Fruit fly (Drosophila melanogaster) whole organism, adult: ENCODE measurements around the gene mRpL40.

Experiments used
- CG1620 ChIP-seq: fragments of 200-800 bp; sonication (Bioruptor generic); optimal IDR thresholded peaks from 2 replicates; lab custom pipeline; 2016; ENCODE audit warnings: missing biosample characterization, missing genetic modification characterization
- CG33017 ChIP-seq: fragments of 200-800 bp; sonication (Bioruptor generic); optimal IDR thresholded peaks from 2 replicates; lab custom pipeline; 2018; ENCODE audit warnings: missing biosample characterization, mild to moderate bottlenecking, missing genetic modification characterization, moderate library complexity
- CG7045 ChIP-seq: fragments of 200-800 bp; sonication (Bioruptor generic); optimal IDR thresholded peaks from 2 replicates; lab custom pipeline; 2017; ENCODE audit warnings: missing biosample characterization, mild to moderate bottlenecking, missing genetic modification characterization
- CG7101 ChIP-seq: fragments of 200-800 bp; sonication (Bioruptor generic); optimal IDR thresholded peaks from 2 replicates; lab custom pipeline; 2018; ENCODE audit warnings: missing biosample characterization, mild to moderate bottlenecking, missing genetic modification characterization, moderate library complexity
- Mnt ChIP-seq: fragments of 200-800 bp; sonication (Bioruptor generic); optimal IDR thresholded peaks from 2 replicates; lab custom pipeline; 2016; ENCODE audit warnings: missing biosample characterization, mild to moderate bottlenecking, missing genetic modification characterization
- cic ChIP-seq: fragments of 200-800 bp; sonication (Bioruptor generic); optimal IDR thresholded peaks from 2 replicates; lab custom pipeline; 2017; ENCODE audit warnings: missing biosample characterization, mild to moderate bottlenecking, missing genetic modification characterization, moderate library complexity
- cnc ChIP-seq, 2 experiments: fragments of >200 bp; optimal IDR thresholded peaks; 2 replicates each; lab custom pipeline; 2017
- tj ChIP-seq: fragments of 200-800 bp; sonication (Bioruptor generic); optimal IDR thresholded peaks from 3 replicates; lab custom pipeline; 2017; ENCODE audit warnings: missing biosample characterization, mild to moderate bottlenecking, missing genetic modification characterization, moderate library complexity

DNA sequence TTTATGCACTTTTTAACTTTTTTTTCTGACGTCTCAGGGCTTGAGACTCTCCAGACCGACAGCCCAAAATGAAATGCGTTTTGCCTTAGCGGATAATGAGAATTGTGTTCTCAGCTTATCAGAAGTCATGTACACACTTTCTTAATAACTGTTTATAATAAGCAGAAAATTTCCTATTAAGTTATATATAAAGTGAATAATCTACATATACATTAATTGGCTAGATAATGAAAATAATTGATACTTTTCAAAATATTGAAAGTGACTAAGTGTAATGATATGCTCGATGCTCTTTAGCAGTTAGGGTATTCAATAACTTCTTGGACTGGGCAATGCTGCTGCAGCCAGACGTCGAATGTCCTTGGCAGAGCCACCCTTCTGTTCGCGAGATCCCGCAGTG is 45.8 kb upstream of the mRpL40 start:
- no peak for TF ChIP-seq CG7045 (GFP tag; lab: Kevin White, UChicago)
- no peak for TF ChIP-seq CG33017
- no peak for TF ChIP-seq cic (GFP tag; lab: Kevin White, UChicago)
- no peak for TF ChIP-seq Mnt (GFP tag; lab: Kevin White, UChicago)
- TF ChIP-seq tj (GFP tag; lab: Kevin White, UChicago): no peak
- TF ChIP-seq CG7101 (tag; lab: Kevin White, UChicago): no peak
- no peak for TF ChIP-seq CG1620 (GFP tag; lab: Kevin White, UChicago)
- TF ChIP-seq cnc (optimal IDR thresholded peaks at IDR 0.05; lab: Kevin White, UChicago): no peak
